Worm (Caenorhabditis elegans): ENCODE results near the gene fic-1.

DNA sequence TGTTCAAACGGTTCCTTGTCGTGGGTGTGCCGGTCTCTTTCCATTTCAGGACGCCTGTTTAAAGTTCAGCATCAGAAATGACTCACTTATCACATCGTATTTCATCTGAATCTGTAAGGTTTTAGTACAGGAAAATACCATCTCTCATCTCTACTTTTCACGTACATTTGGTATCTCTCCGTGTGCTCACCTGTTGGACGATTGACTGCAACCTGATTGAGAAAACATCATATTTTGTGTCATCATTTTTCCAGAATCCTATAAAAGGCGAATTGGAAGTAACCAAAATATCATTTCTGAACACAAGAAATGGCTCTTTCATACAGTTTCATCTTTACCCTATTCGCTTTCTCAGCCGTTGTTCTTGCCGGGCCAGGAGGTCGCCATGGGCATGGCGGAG, 37.2 kb upstream of the fic-1 start, which contains the start of gene srlf-30:
- TF ChIP-seq cnd-1 (tag; optimal IDR thresholded peaks at IDR 0.05) (no peak), elt-3 (tag; optimal IDR thresholded peaks at IDR 0.05) (no peak), sem-2 (GFP tag; optimal IDR thresholded peaks at IDR 0.05) (no peak), snpc-4 (tag; optimal IDR thresholded peaks at IDR 0.05) (no peak), nhr-76 (tag; optimal IDR thresholded peaks at IDR 0.05) (no peak), drap-1 (GFP tag; optimal IDR thresholded peaks at IDR 0.05) (no peak), unc-39 (tag; optimal IDR thresholded peaks at IDR 0.05) (no peak), nhr-237 (tag; optimal IDR thresholded peaks at IDR 0.05) (no peak)
